Fruit fly (Drosophila melanogaster) whole organism, embryonic: ENCODE data around the gene CG45065.
A peak's percentile ranks its signal among the peaks of the same experiment; 100 is the strongest.

ENCODE experiments used
- B-H2 ChIP-seq: fragments of 200-800 bp; sonication (Bioruptor generic); optimal IDR thresholded peaks from 2 replicates; lab custom pipeline; 2018; ENCODE audit warnings: missing biosample characterization, mild to moderate bottlenecking, missing genetic modification characterization
- BEAF-32 ChIP-seq: fragments of 200-800 bp; sonication (Bioruptor generic); optimal IDR thresholded peaks from 3 replicates; lab custom pipeline; 2017; ENCODE audit warnings: missing biosample characterization, missing genetic modification characterization, mild to moderate bottlenecking, moderate library complexity, missing genetic modification reagents
- CG10366 ChIP-seq: fragments of 200-800 bp; sonication (Bioruptor generic); IDR thresholded peaks from 2 replicates; pipeline ENCODE4 v1.3.6; 2022; ENCODE audit warnings: missing biosample characterization, missing genetic modification characterization
- CG11456 ChIP-seq: fragments of 200-800 bp; sonication (Bioruptor generic); IDR thresholded peaks from 3 replicates; pipeline ENCODE4 v1.3.6; 2022; ENCODE audit warnings: missing biosample characterization, missing genetic modification characterization
- CG11504 ChIP-seq: fragments of 200-800 bp; sonication (Bioruptor generic); optimal IDR thresholded peaks from 3 replicates; lab custom pipeline; 2019; ENCODE audit warnings: missing biosample characterization, mild to moderate bottlenecking, missing genetic modification characterization, moderate library complexity
- CG15269 ChIP-seq: fragments of 200-800 bp; sonication (Bioruptor generic); optimal IDR thresholded peaks from 2 replicates; lab custom pipeline; 2018; ENCODE audit warnings: missing biosample characterization, mild to moderate bottlenecking, missing genetic modification characterization, moderate library complexity
- CG17912 ChIP-seq: fragments of 200-800 bp; sonication (Bioruptor generic); optimal IDR thresholded peaks from 2 replicates; lab custom pipeline; 2018; ENCODE audit warnings: missing biosample characterization, mild to moderate bottlenecking, missing genetic modification characterization
- CG1832 ChIP-seq: fragments of 200-800 bp; sonication (Bioruptor generic); optimal IDR thresholded peaks from 2 replicates; lab custom pipeline; 2017; ENCODE audit warnings: missing biosample characterization, mild to moderate bottlenecking, missing genetic modification characterization, inconsistent platforms
- CG30431 ChIP-seq: fragments of 200-800 bp; sonication (Bioruptor generic); optimal IDR thresholded peaks from 2 replicates; lab custom pipeline; 2017; ENCODE audit warnings: missing biosample characterization, missing genetic modification characterization
- CG4820 ChIP-seq: fragments of 200-800 bp; sonication (Bioruptor generic); optimal IDR thresholded peaks from 3 replicates; lab custom pipeline; 2016; ENCODE audit warnings: missing biosample characterization, missing genetic modification characterization
- CG6791 ChIP-seq: fragments of 200-800 bp; sonication (Bioruptor generic); IDR thresholded peaks from 3 replicates; pipeline ENCODE4 v1.3.6; 2022; ENCODE audit warnings: missing biosample characterization, missing genetic modification characterization; ENCODE audit not compliant: partially characterized antibody
- CG7357 ChIP-seq: fragments of 200-800 bp; sonication (Bioruptor generic); IDR thresholded peaks from 3 replicates; pipeline ENCODE4 v1.3.6; 2022; ENCODE audit warnings: missing biosample characterization, missing genetic modification characterization
- CG9727 ChIP-seq: fragments of 200-800 bp; sonication (Bioruptor generic); optimal IDR thresholded peaks from 3 replicates; lab custom pipeline; 2017; ENCODE audit warnings: missing biosample characterization, mild to moderate bottlenecking, missing genetic modification characterization
- Dip3 ChIP-seq: fragments of 200-800 bp; sonication (Bioruptor generic); optimal IDR thresholded peaks from 3 replicates; lab custom pipeline; 2016; ENCODE audit warnings: missing biosample characterization, missing genetic modification characterization
- Dref ChIP-seq: fragments of 200-800 bp; sonication (Bioruptor generic); IDR thresholded peaks from 2 replicates; pipeline ENCODE4 v1.3.6; 2022; ENCODE audit warnings: missing biosample characterization, missing genetic modification characterization
- Fer3 ChIP-seq: fragments of 200-800 bp; sonication (Bioruptor generic); optimal IDR thresholded peaks from 2 replicates; lab custom pipeline; 2018; ENCODE audit warnings: missing biosample characterization, mild to moderate bottlenecking, missing genetic modification characterization, moderate library complexity
- Hand ChIP-seq: fragments of 200-800 bp; sonication (Bioruptor generic); optimal IDR thresholded peaks from 2 replicates; lab custom pipeline; 2017; ENCODE audit warnings: mild to moderate bottlenecking, missing biosample characterization, missing genetic modification reagents, missing genetic modification characterization
- Hmr ChIP-seq: fragments of 200-800 bp; sonication (Bioruptor generic); optimal IDR thresholded peaks from 3 replicates; lab custom pipeline; 2017; ENCODE audit warnings: mild to moderate bottlenecking, missing biosample characterization, missing genetic modification reagents, missing genetic modification characterization
- MESR4 ChIP-seq: fragments of 200-800 bp; sonication (Bioruptor generic); optimal IDR thresholded peaks from 2 replicates; lab custom pipeline; 2018; ENCODE audit warnings: missing biosample characterization, mild to moderate bottlenecking, missing genetic modification characterization, moderate library complexity
- Mes4 ChIP-seq: fragments of 200-800 bp; sonication (Bioruptor generic); optimal IDR thresholded peaks from 2 replicates; lab custom pipeline; 2016; ENCODE audit warnings: missing biosample characterization, missing genetic modification characterization
- ase ChIP-seq: fragments of 200-800 bp; sonication (Bioruptor generic); IDR thresholded peaks from 3 replicates; pipeline ENCODE4 v1.3.6; 2022; ENCODE audit warnings: missing biosample characterization, missing genetic modification characterization
- bcd ChIP-seq: fragments of 200-800 bp; sonication (Bioruptor generic); optimal IDR thresholded peaks from 2 replicates; lab custom pipeline; 2017; ENCODE audit warnings: missing biosample characterization, mild to moderate bottlenecking, missing genetic modification characterization
- br ChIP-seq: fragments of >200 bp; optimal IDR thresholded peaks from 2 replicates; lab custom pipeline; 2017
- cato ChIP-seq: fragments of 200-800 bp; sonication (Bioruptor generic); optimal IDR thresholded peaks from 2 replicates; lab custom pipeline; 2016; ENCODE audit warnings: missing biosample characterization, missing genetic modification characterization, borderline replicate concordance
- fd102C ChIP-seq: fragments of 200-800 bp; sonication (Bioruptor generic); optimal IDR thresholded peaks from 2 replicates; lab custom pipeline; 2018; ENCODE audit warnings: missing biosample characterization, mild to moderate bottlenecking, missing genetic modification characterization, moderate library complexity
- gfzf ChIP-seq: fragments of 200-800 bp; sonication (Bioruptor generic); optimal IDR thresholded peaks from 2 replicates; lab custom pipeline; 2016; ENCODE audit warnings: missing biosample characterization, mild to moderate bottlenecking, missing genetic modification characterization, moderate library complexity
- hbn ChIP-seq: fragments of 200-800 bp; sonication (Bioruptor generic); IDR thresholded peaks from 2 replicates; pipeline ENCODE4 v1.3.6; 2022; ENCODE audit warnings: missing biosample characterization, missing genetic modification characterization; ENCODE audit not compliant: partially characterized antibody
- luna ChIP-seq: fragments of 200-800 bp; sonication (Bioruptor generic); optimal IDR thresholded peaks from 2 replicates; lab custom pipeline; 2016; ENCODE audit warnings: missing biosample characterization, missing genetic modification characterization
- pb ChIP-seq: fragments of 200-800 bp; sonication (Bioruptor generic); optimal IDR thresholded peaks from 3 replicates; lab custom pipeline; 2016; ENCODE audit warnings: missing biosample characterization, missing genetic modification characterization
- peb ChIP-seq: fragments of 200-800 bp; sonication (Bioruptor generic); IDR thresholded peaks from 2 replicates; pipeline ENCODE4 v1.3.6; 2022; ENCODE audit warnings: missing biosample characterization, missing genetic modification characterization
- prd ChIP-seq, 3 experiments: fragments of >200 bp in 2 of 3; fragments of 200-800 bp in 1 of 3; sonication (Bioruptor generic) in 1 of 3; optimal IDR thresholded peaks in 2 of 3; IDR thresholded peaks in 1 of 3; 2 replicates in 2 of 3; 3 replicates in 1 of 3; pipeline versions ENCODE4 v1.3.6 to Lab custom; 2017 to 2022; ENCODE audit warnings: missing biosample characterization in 1 of 3, missing genetic modification characterization in 1 of 3
- pros ChIP-seq: fragments of 200-800 bp; sonication (Bioruptor generic); optimal IDR thresholded peaks from 3 replicates; lab custom pipeline; 2019; ENCODE audit warnings: missing biosample characterization, mild to moderate bottlenecking, missing genetic modification characterization, moderate library complexity
- ro ChIP-seq: fragments of 200-800 bp; sonication (Bioruptor generic); IDR thresholded peaks from 2 replicates; pipeline ENCODE4 v1.3.6; 2022; ENCODE audit warnings: missing biosample characterization, missing genetic modification characterization
- sqz ChIP-seq: fragments of 200-800 bp; sonication (Bioruptor generic); optimal IDR thresholded peaks from 3 replicates; lab custom pipeline; 2018; ENCODE audit warnings: missing biosample characterization, mild to moderate bottlenecking, missing genetic modification characterization
- tup ChIP-seq: fragments of 200-800 bp; sonication (Bioruptor generic); optimal IDR thresholded peaks from 2 replicates; lab custom pipeline; 2016; ENCODE audit warnings: missing biosample characterization, mild to moderate bottlenecking, missing genetic modification characterization, moderate library complexity
- unpg ChIP-seq: fragments of 200-800 bp; sonication (Bioruptor generic); optimal IDR thresholded peaks from 3 replicates; lab custom pipeline; 2018; ENCODE audit warnings: missing biosample characterization, mild to moderate bottlenecking, missing genetic modification characterization, moderate library complexity
- usp ChIP-seq: fragments of >200 bp; optimal IDR thresholded peaks from 2 replicates; lab custom pipeline; 2017; ENCODE audit warnings: missing biosample characterization, missing genetic modification characterization
- vnd ChIP-seq: fragments of 200-800 bp; sonication (Bioruptor generic); IDR thresholded peaks from 3 replicates; pipeline ENCODE4 v1.3.6; 2022; ENCODE audit warnings: missing biosample characterization, missing genetic modification characterization; ENCODE audit not compliant: partially characterized antibody
- zf30C ChIP-seq: fragments of 200-800 bp; sonication (Bioruptor generic); optimal IDR thresholded peaks from 3 replicates; lab custom pipeline; 2018; ENCODE audit warnings: missing biosample characterization, mild to moderate bottlenecking, missing genetic modification characterization

CG45065 gene

dm6 chrX:14918750-14919247 lies 36.4 kb upstream of the CG45065 start, which contains the start of gene Eo (continued):
- TF ChIP-seq pb (GFP tag; lab: Kevin White, UChicago) (no peak), CG10366 (GFP tag; lab: Robert Waterston, UW) (no peak), peb (no peak), prd (optimal IDR thresholded peaks at IDR 0.05; lab: Kevin White, UChicago) (no peak), prd (GFP tag; IDR thresholded peaks at IDR 0.05; lab: Robert Waterston, UW) (no peak), hbn (GFP tag; lab: Robert Waterston, UW) (no peak), ase (GFP tag; lab: Robert Waterston, UW) (no peak), vnd (GFP tag; lab: Robert Waterston, UW) (no peak), unpg (peak; percentile 16), Dref (GFP tag; lab: Robert Waterston, UW) (no peak), fd102C (no peak), Hand (no peak), Dip3 (no peak), gfzf (no peak), zf30C (GFP tag; lab: Kevin White, UChicago) (no peak), CG17912 (no peak), Hmr (GFP tag; lab: Kevin White, UChicago) (peak; percentile 26), Fer3 (tag; lab: Kevin White, UChicago) (no peak), CG1832 (GFP tag; lab: Kevin White, UChicago) (no peak), luna (no peak), B-H2 (GFP tag; lab: Kevin White, UChicago) (no peak), MESR4 (no peak), BEAF-32 (GFP tag; lab: Kevin White, UChicago) (no peak), CG30431 (no peak), usp (GFP tag; lab: Kevin White, UChicago) (no peak), CG15269 (tag; lab: Kevin White, UChicago) (peak; percentile 20), ro (GFP tag; lab: Robert Waterston, UW) (no peak), CG9727 (no peak), CG7357 (GFP tag; lab: Robert Waterston, UW) (no peak), sqz (no peak)

DNA sequence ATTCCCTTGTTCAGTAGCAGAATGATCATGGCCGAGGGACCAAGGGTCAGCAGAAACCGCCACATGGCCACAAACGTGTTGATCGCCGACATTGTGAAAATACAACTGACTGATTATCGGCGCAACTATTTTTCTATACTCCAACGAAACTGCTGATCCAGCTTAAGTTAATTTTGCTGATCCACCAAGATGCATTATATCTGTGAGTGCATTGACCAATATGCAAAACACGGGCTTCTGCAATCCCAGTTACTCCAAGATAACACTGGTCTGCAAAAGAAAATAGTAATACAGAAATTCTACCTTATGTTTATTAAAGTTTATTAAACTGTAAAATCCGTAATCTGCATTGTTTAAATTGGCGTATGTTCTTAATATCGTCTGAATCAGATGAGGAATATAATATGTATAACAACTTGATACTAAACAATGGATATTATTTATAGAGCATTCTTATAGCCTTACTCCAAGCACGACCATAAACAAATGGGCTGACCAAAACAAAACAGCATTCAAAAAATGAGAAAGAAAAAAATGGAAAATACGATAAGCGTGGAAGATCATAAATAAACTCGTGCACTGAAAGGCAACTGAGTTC lies 31.4 kb upstream of the CG45065 start, which contains the start of gene CG12398:
CG12398 (minus strand) TSS at position 107 of the 598 bp plus-strand sequence.
- TF ChIP-seq CG4820 (GFP tag; lab: Kevin White, UChicago) (no peak), CG6791 (GFP tag; lab: Robert Waterston, UW) (no peak), br (no peak), CG11504 (tag; lab: Kevin White, UChicago) (no peak), bcd (GFP tag; lab: Kevin White, UChicago) (no peak), CG11456 (no peak), tup (no peak), Mes4 (GFP tag; lab: Kevin White, UChicago) (no peak), cato (no peak), pros (GFP tag; lab: Kevin White, UChicago) (no peak)
- TF ChIP-seq, all 482 proteins: peak for 0
